Worm (Caenorhabditis elegans) whole organism, L4 larva: ENCODE data around the gene dex-1.

Experiments used
- Y5F2A.4 ChIP-seq: fragments of 200-800 bp; sonication (Bioruptor generic); optimal IDR thresholded peaks from 2 replicates; lab custom pipeline; 2018; ENCODE audit warnings: mild to moderate bottlenecking, missing genetic modification characterization, missing compliant biosample characterization
- dmd-8 ChIP-seq: fragments of 200-800 bp; sonication (Bioruptor generic); IDR thresholded peaks from 2 replicates; pipeline ENCODE4 v1.3.6; 2022; ENCODE audit warnings: missing genetic modification characterization, missing compliant biosample characterization
- lin-39 ChIP-seq: fragments of 150-350 bp; optimal IDR thresholded peaks from 2 replicates; lab custom pipeline; 2014; ENCODE audit warnings: missing biosample characterization, missing genetic modification reagents, missing genetic modification characterization
- mep-1 ChIP-seq: fragments of 150-350 bp; sonication (generic microtip); optimal IDR thresholded peaks from 3 replicates; lab custom pipeline; 2014; ENCODE audit warnings: missing biosample characterization, missing genetic modification characterization
- nhr-102 ChIP-seq: sonication (generic microtip); optimal IDR thresholded peaks from 2 replicates; lab custom pipeline; 2016; ENCODE audit warnings: mild to moderate bottlenecking, missing genetic modification characterization, moderate library complexity, missing compliant biosample characterization
- nhr-25 ChIP-seq: sonication (generic microtip); optimal IDR thresholded peaks from 2 replicates; lab custom pipeline; 2017; ENCODE audit warnings: missing genetic modification characterization, mild to moderate bottlenecking, missing compliant biosample characterization, antibody characterized with exemption, moderate library complexity, borderline replicate concordance; ENCODE audit not compliant: insufficient read depth
- nhr-77 ChIP-seq: fragments of 150-350 bp; optimal IDR thresholded peaks from 2 replicates; lab custom pipeline; 2014; ENCODE audit warnings: missing biosample characterization, missing genetic modification characterization

ce11 chrIII:5557246-5557819 lies 31.4 kb downstream of the dex-1 start, which contains the start of gene rpc-2:
- TF ChIP-seq lin-39 (no peak), nhr-25 (tag; lab: Kevin White, UChicago) (no peak), dmd-8 (GFP tag; lab: Robert Waterston, UW) (0 out of 2 replicates have a peak, but pooled peaks have one; percentile 51), nhr-77 (tag; lab: Kevin White, UChicago) (no peak), nhr-102 (tag; lab: Kevin White, UChicago) (peak; percentile 9), mep-1 (tag; lab: Kevin White, UChicago) (no peak), Y5F2A.4 (GFP tag; lab: Kevin White, UChicago) (no peak)
